Fruit fly (Drosophila melanogaster) whole organism, wandering third instar larva: ENCODE data around the gene CG1910.

ENCODE experiments used
- CG32264 ChIP-seq: fragments of 200-800 bp; sonication (Bioruptor generic); optimal IDR thresholded peaks from 2 replicates; lab custom pipeline; 2016; ENCODE audit warnings: missing biosample characterization, missing genetic modification characterization
- Sp1 ChIP-seq: fragments of 200-800 bp; sonication (Bioruptor generic); optimal IDR thresholded peaks from 3 replicates; lab custom pipeline; 2019; ENCODE audit warnings: missing biosample characterization, mild to moderate bottlenecking, missing genetic modification characterization, moderate library complexity
- br ChIP-seq: fragments of 200-800 bp; sonication (Bioruptor generic); optimal IDR thresholded peaks from 2 replicates; lab custom pipeline; 2016; ENCODE audit warnings: missing biosample characterization, missing genetic modification characterization
- pan ChIP-seq: fragments of >200 bp; optimal IDR thresholded peaks from 2 replicates; lab custom pipeline; 2017
- rgr ChIP-seq: fragments of 200-800 bp; sonication (Bioruptor generic); optimal IDR thresholded peaks from 3 replicates; lab custom pipeline; 2016; ENCODE audit warnings: missing biosample characterization, mild to moderate bottlenecking, missing genetic modification characterization
- sage ChIP-seq: fragments of 200-800 bp; sonication (Bioruptor generic); optimal IDR thresholded peaks from 2 replicates; lab custom pipeline; 2016; ENCODE audit warnings: missing biosample characterization, mild to moderate bottlenecking, missing genetic modification characterization

dm6 chr3R:31700212-31700611, 47.2 kb upstream of the CG1910 start:
- TF ChIP-seq Sp1 (no peak), sage (no peak), rgr (GFP tag; lab: Kevin White, UChicago) (peak; percentile 5), CG32264 (GFP tag; lab: Kevin White, UChicago) (no peak), pan (no peak), br (GFP tag; lab: Kevin White, UChicago) (no peak)
